Fruit fly (Drosophila melanogaster) whole organism, prepupa: ENCODE data around the gene CG4586.

Experiments used
- Blimp-1 ChIP-seq: fragments of 200-800 bp; sonication (Bioruptor generic); optimal IDR thresholded peaks from 3 replicates; lab custom pipeline; 2017; ENCODE audit warnings: missing biosample characterization, missing genetic modification characterization, mild to moderate bottlenecking, moderate library complexity, missing genetic modification reagents
- CG10631 ChIP-seq: fragments of 200-800 bp; sonication (Bioruptor generic); optimal IDR thresholded peaks from 2 replicates; lab custom pipeline; 2016; ENCODE audit warnings: missing biosample characterization, missing genetic modification characterization
- CG10669 ChIP-seq: fragments of 200-800 bp; sonication (Bioruptor generic); optimal IDR thresholded peaks from 3 replicates; lab custom pipeline; 2018; ENCODE audit warnings: missing biosample characterization, mild to moderate bottlenecking, missing genetic modification characterization, moderate library complexity
- CG11294 ChIP-seq: fragments of 200-800 bp; sonication (Bioruptor generic); IDR thresholded peaks from 2 replicates; pipeline ENCODE4 v1.3.6; 2022; ENCODE audit warnings: missing biosample characterization, missing genetic modification characterization
- CG11762 ChIP-seq: fragments of 200-800 bp; sonication (Bioruptor generic); optimal IDR thresholded peaks from 3 replicates; lab custom pipeline; 2016; ENCODE audit warnings: missing biosample characterization, missing genetic modification characterization; ENCODE audit not compliant: insufficient read depth
- CG11902 ChIP-seq: fragments of 200-800 bp; sonication (Bioruptor generic); optimal IDR thresholded peaks from 3 replicates; lab custom pipeline; 2016; ENCODE audit warnings: missing biosample characterization, missing genetic modification characterization
- CG15336 ChIP-seq: fragments of 200-800 bp; sonication (Bioruptor generic); IDR thresholded peaks from 2 replicates; pipeline ENCODE4 v1.3.6; 2022; ENCODE audit warnings: missing biosample characterization, missing genetic modification characterization
- CG1621 ChIP-seq: fragments of 200-800 bp; sonication (Bioruptor generic); optimal IDR thresholded peaks from 3 replicates; lab custom pipeline; 2018; ENCODE audit warnings: missing biosample characterization, mild to moderate bottlenecking, missing genetic modification characterization
- CG16779 ChIP-seq: fragments of 200-800 bp; sonication (Bioruptor generic); optimal IDR thresholded peaks from 3 replicates; lab custom pipeline; 2017; ENCODE audit warnings: missing biosample characterization, mild to moderate bottlenecking, missing genetic modification characterization
- CG3032 ChIP-seq: fragments of 200-800 bp; optimal IDR thresholded peaks from 2 replicates; lab custom pipeline; 2019; ENCODE audit warnings: missing biosample characterization, mild to moderate bottlenecking, missing genetic modification characterization, moderate library complexity
- CG31627 ChIP-seq: fragments of 200-800 bp; sonication (Bioruptor generic); optimal IDR thresholded peaks from 3 replicates; lab custom pipeline; 2016; ENCODE audit warnings: missing biosample characterization, missing genetic modification characterization
- CG32006 ChIP-seq: fragments of 200-800 bp; sonication (Bioruptor generic); optimal IDR thresholded peaks from 3 replicates; lab custom pipeline; 2017; ENCODE audit warnings: missing biosample characterization, mild to moderate bottlenecking, missing genetic modification characterization
- CG34406 ChIP-seq: fragments of 200-800 bp; sonication (Bioruptor generic); optimal IDR thresholded peaks from 3 replicates; lab custom pipeline; 2016; ENCODE audit warnings: missing biosample characterization, missing genetic modification characterization
- CG3919 ChIP-seq: fragments of 200-800 bp; sonication (Bioruptor generic); optimal IDR thresholded peaks from 3 replicates; lab custom pipeline; 2016; ENCODE audit warnings: missing biosample characterization, missing genetic modification characterization
- CG4318 ChIP-seq: fragments of 200-800 bp; sonication (Bioruptor generic); optimal IDR thresholded peaks from 3 replicates; lab custom pipeline; 2017; ENCODE audit warnings: missing biosample characterization, mild to moderate bottlenecking, missing genetic modification characterization
- CG6163 ChIP-seq: fragments of 200-800 bp; sonication (Bioruptor generic); IDR thresholded peaks from 3 replicates; pipeline ENCODE4 v1.3.6; 2022; ENCODE audit warnings: missing biosample characterization, missing genetic modification characterization
- CG6276 ChIP-seq: fragments of 200-800 bp; sonication (Bioruptor generic); optimal IDR thresholded peaks from 2 replicates; lab custom pipeline; 2017; ENCODE audit warnings: missing biosample characterization, mild to moderate bottlenecking, missing genetic modification characterization
- CG6792 ChIP-seq: fragments of 200-800 bp; sonication (Bioruptor generic); optimal IDR thresholded peaks from 3 replicates; lab custom pipeline; 2016; ENCODE audit warnings: missing biosample characterization, missing genetic modification characterization
- CG6854 ChIP-seq: fragments of 200-800 bp; sonication (Bioruptor generic); optimal IDR thresholded peaks from 2 replicates; lab custom pipeline; 2017; ENCODE audit warnings: missing biosample characterization, mild to moderate bottlenecking, missing genetic modification characterization
- CG8119 ChIP-seq: fragments of 200-800 bp; sonication (Bioruptor generic); IDR thresholded peaks from 3 replicates; pipeline ENCODE4 v1.3.6; 2022; ENCODE audit warnings: missing biosample characterization, missing genetic modification characterization
- CG8319 ChIP-seq: fragments of 200-800 bp; sonication (Bioruptor generic); optimal IDR thresholded peaks from 3 replicates; lab custom pipeline; 2016; ENCODE audit warnings: missing biosample characterization, missing genetic modification characterization
- CG8632 ChIP-seq: fragments of 200-800 bp; sonication (Bioruptor generic); optimal IDR thresholded peaks from 3 replicates; lab custom pipeline; 2016; ENCODE audit warnings: missing biosample characterization, missing genetic modification characterization
- CG9139 ChIP-seq: fragments of 200-800 bp; sonication (Bioruptor generic); optimal IDR thresholded peaks from 3 replicates; lab custom pipeline; 2017; ENCODE audit warnings: missing biosample characterization, mild to moderate bottlenecking, missing genetic modification characterization
- Eip75B ChIP-seq: fragments of 200-800 bp; sonication (Bioruptor generic); optimal IDR thresholded peaks from 3 replicates; lab custom pipeline; 2016; ENCODE audit warnings: missing biosample characterization, missing genetic modification characterization
- Eip78C ChIP-seq: fragments of 200-800 bp; sonication (Bioruptor generic); peaks from one replicate; lab custom pipeline; 2016; ENCODE audit warnings: missing biosample characterization, missing genetic modification characterization
- Eip93F ChIP-seq: fragments of 200-800 bp; sonication (Bioruptor generic); optimal IDR thresholded peaks from 2 replicates; lab custom pipeline; 2016; ENCODE audit warnings: missing biosample characterization, mild to moderate bottlenecking, missing genetic modification characterization
- Ets21C ChIP-seq: fragments of 200-800 bp; sonication (Bioruptor generic); optimal IDR thresholded peaks from 3 replicates; lab custom pipeline; 2016; ENCODE audit warnings: missing biosample characterization, missing genetic modification characterization
- Ets96B ChIP-seq: fragments of 200-800 bp; optimal IDR thresholded peaks from 2 replicates; lab custom pipeline; 2019; ENCODE audit warnings: missing biosample characterization, mild to moderate bottlenecking, missing genetic modification characterization, moderate library complexity
- Hr38 ChIP-seq: sonication (Bioruptor generic); optimal IDR thresholded peaks from 2 replicates; lab custom pipeline; 2016; ENCODE audit warnings: missing biosample characterization, missing genetic modification characterization
- Hr39 ChIP-seq: fragments of 200-800 bp; sonication (Bioruptor generic); optimal IDR thresholded peaks from 2 replicates; lab custom pipeline; 2016; ENCODE audit warnings: missing biosample characterization, missing genetic modification characterization
- Hr4 ChIP-seq: fragments of 200-800 bp; sonication (Bioruptor generic); optimal IDR thresholded peaks from 3 replicates; lab custom pipeline; 2016; ENCODE audit warnings: missing biosample characterization, missing genetic modification characterization
- Lpt ChIP-seq: fragments of 200-800 bp; sonication (Bioruptor generic); optimal IDR thresholded peaks from 3 replicates; lab custom pipeline; 2016; ENCODE audit warnings: missing biosample characterization, missing genetic modification characterization
- Met ChIP-seq: fragments of 200-800 bp; sonication (Bioruptor generic); optimal IDR thresholded peaks from 3 replicates; lab custom pipeline; 2016; ENCODE audit warnings: missing biosample characterization, missing genetic modification characterization
- OdsH ChIP-seq: fragments of 200-800 bp; sonication (Bioruptor generic); optimal IDR thresholded peaks from 3 replicates; lab custom pipeline; 2016; ENCODE audit warnings: missing biosample characterization, missing genetic modification characterization
- Smox ChIP-seq: fragments of 200-800 bp; sonication (Bioruptor generic); optimal IDR thresholded peaks from 3 replicates; lab custom pipeline; 2016; ENCODE audit warnings: missing biosample characterization, missing genetic modification characterization
- Sox102F ChIP-seq: fragments of 200-800 bp; sonication (Bioruptor generic); optimal IDR thresholded peaks from 2 replicates; lab custom pipeline; 2016; ENCODE audit warnings: missing biosample characterization, mild to moderate bottlenecking, missing genetic modification characterization
- Sox14 ChIP-seq: fragments of 200-800 bp; sonication (Bioruptor generic); optimal IDR thresholded peaks from 3 replicates; lab custom pipeline; 2016; ENCODE audit warnings: missing biosample characterization, missing genetic modification characterization
- Sox15 ChIP-seq: fragments of 200-800 bp; sonication (Bioruptor generic); optimal IDR thresholded peaks from 3 replicates; lab custom pipeline; 2016; ENCODE audit warnings: missing biosample characterization, missing genetic modification characterization
- achi ChIP-seq: fragments of 200-800 bp; sonication (Bioruptor generic); optimal IDR thresholded peaks from 3 replicates; lab custom pipeline; 2016; ENCODE audit warnings: missing biosample characterization, missing genetic modification characterization
- acj6 ChIP-seq: fragments of 200-800 bp; sonication (Bioruptor generic); optimal IDR thresholded peaks from 3 replicates; lab custom pipeline; 2016; ENCODE audit warnings: missing biosample characterization, missing genetic modification characterization
- cyc ChIP-seq: fragments of 200-800 bp; sonication (Bioruptor generic); optimal IDR thresholded peaks from 3 replicates; lab custom pipeline; 2016; ENCODE audit warnings: missing biosample characterization, missing genetic modification characterization
- dsx ChIP-seq: fragments of 200-800 bp; optimal IDR thresholded peaks from 3 replicates; lab custom pipeline; 2019; ENCODE audit warnings: missing biosample characterization, mild to moderate bottlenecking, missing genetic modification characterization, moderate library complexity; ENCODE audit not compliant: poor library complexity, severe bottlenecking
- eg ChIP-seq: fragments of 200-800 bp; sonication (Bioruptor generic); IDR thresholded peaks from 3 replicates; pipeline ENCODE4 v1.3.6; 2022; ENCODE audit warnings: missing biosample characterization, missing genetic modification characterization
- fd59A ChIP-seq: fragments of 200-800 bp; sonication (Bioruptor generic); optimal IDR thresholded peaks from 2 replicates; lab custom pipeline; 2017; ENCODE audit warnings: missing biosample characterization, mild to moderate bottlenecking, missing genetic modification characterization, missing genetic modification reagents
- fd85E ChIP-seq: fragments of 200-800 bp; sonication (Bioruptor generic); optimal IDR thresholded peaks from 3 replicates; lab custom pipeline; 2016; ENCODE audit warnings: missing biosample characterization, missing genetic modification characterization
- fkh ChIP-seq: fragments of 200-800 bp; sonication (Bioruptor generic); optimal IDR thresholded peaks from 3 replicates; lab custom pipeline; 2017; ENCODE audit warnings: missing biosample characterization, mild to moderate bottlenecking, missing genetic modification characterization, moderate library complexity
- lz ChIP-seq: fragments of 200-800 bp; sonication (Bioruptor generic); optimal IDR thresholded peaks from 3 replicates; lab custom pipeline; 2016; ENCODE audit warnings: missing biosample characterization, missing genetic modification characterization
- pdm3 ChIP-seq: fragments of 200-800 bp; sonication (Bioruptor generic); optimal IDR thresholded peaks from 3 replicates; lab custom pipeline; 2016; ENCODE audit warnings: missing biosample characterization, missing genetic modification characterization
- salr ChIP-seq, 2 experiments: fragments of 200-800 bp; sonication (Bioruptor generic); optimal IDR thresholded peaks; 3 replicates each; lab custom pipeline; 2016 to 2018; ENCODE audit warnings: missing biosample characterization in 2 of 2, missing genetic modification characterization in 2 of 2, mild to moderate bottlenecking in 1 of 2
- spab ChIP-seq: fragments of 200-800 bp; sonication (Bioruptor generic); optimal IDR thresholded peaks from 2 replicates; lab custom pipeline; 2017; ENCODE audit warnings: missing biosample characterization, mild to moderate bottlenecking, missing genetic modification characterization, missing genetic modification reagents
- ss ChIP-seq, 2 experiments: fragments of 200-800 bp; sonication (Bioruptor generic); optimal IDR thresholded peaks; 2 replicates in 1 of 2; 3 replicates in 1 of 2; lab custom pipeline; 2017 to 2018; ENCODE audit warnings: mild to moderate bottlenecking in 2 of 2, missing biosample characterization in 2 of 2, missing genetic modification characterization in 2 of 2, moderate library complexity in 1 of 2
- svp ChIP-seq: fragments of 200-800 bp; sonication (Bioruptor generic); peaks from one replicate; lab custom pipeline; 2016; ENCODE audit warnings: missing biosample characterization, missing genetic modification characterization
- vri ChIP-seq: fragments of 200-800 bp; sonication (Bioruptor generic); optimal IDR thresholded peaks from 3 replicates; lab custom pipeline; 2016; ENCODE audit warnings: missing biosample characterization, mild to moderate bottlenecking, missing genetic modification characterization

The CG4586 gene

dm6 chrX:6973340-6973739, 3.6 kb downstream of the CG4586 start, which contains the start of gene CG3040:
CG3040 (minus strand) TSS chrX:6973393.
- peak; percentile 0 for TF ChIP-seq CG32006
- no peak for TF ChIP-seq Blimp-1
- TF ChIP-seq Lpt (GFP tag; lab: Kevin White, UChicago): no peak
- TF ChIP-seq salr (GFP tag; optimal IDR thresholded peaks at IDR 0.05; lab: Kevin White, UChicago): no peak
- no peak for TF ChIP-seq CG6792
- no peak for TF ChIP-seq CG1621 (tag; lab: Kevin White, UChicago)
- TF ChIP-seq Sox14 (GFP tag; lab: Kevin White, UChicago): peak; percentile 16
- no peak for TF ChIP-seq acj6 (GFP tag; lab: Kevin White, UChicago)
- TF ChIP-seq vri (GFP tag; lab: Kevin White, UChicago): peak; percentile 27
- TF ChIP-seq CG16779 (tag; lab: Kevin White, UChicago): no peak
- no peak for TF ChIP-seq ss (GFP tag; optimal IDR thresholded peaks at IDR 0.05; lab: Kevin White, UChicago)
- TF ChIP-seq Hr4 (GFP tag; lab: Kevin White, UChicago): peak; percentile 13
- TF ChIP-seq fd59A (GFP tag; lab: Kevin White, UChicago): no peak
- TF ChIP-seq fd85E (GFP tag; lab: Kevin White, UChicago): no peak
- TF ChIP-seq Sox102F (GFP tag; lab: Kevin White, UChicago): no peak
- no peak for TF ChIP-seq Hr38 (GFP tag; lab: Kevin White, UChicago)
- TF ChIP-seq svp (GFP tag; lab: Kevin White, UChicago): peak; percentile 54
- TF ChIP-seq CG10669 (GFP tag; lab: Kevin White, UChicago): peak; percentile 22
- no peak for TF ChIP-seq Ets21C (GFP tag; lab: Kevin White, UChicago)
- peak; percentile 67; the same call in 2 of the 3 replicates for TF ChIP-seq eg (GFP tag; lab: Robert Waterston, UW)
- peak; percentile 19 for TF ChIP-seq OdsH (GFP tag; lab: Kevin White, UChicago)
- TF ChIP-seq achi (GFP tag; lab: Kevin White, UChicago): peak; percentile 1
- TF ChIP-seq Eip75B (GFP tag; lab: Kevin White, UChicago): no peak
- peak; percentile 41 for TF ChIP-seq Smox (GFP tag; lab: Kevin White, UChicago)
- no peak for TF ChIP-seq CG4318 (GFP tag; lab: Kevin White, UChicago)
- peak; percentile 30 for TF ChIP-seq Ets96B (tag; lab: Kevin White, UChicago)
- TF ChIP-seq CG34406 (GFP tag; lab: Kevin White, UChicago): no peak
- TF ChIP-seq CG10631 (GFP tag; lab: Kevin White, UChicago): peak; percentile 32
- no peak for TF ChIP-seq CG11294
- no peak for TF ChIP-seq CG11902 (GFP tag; lab: Kevin White, UChicago)
- peak; percentile 21 for TF ChIP-seq lz (GFP tag; lab: Kevin White, UChicago)
- TF ChIP-seq CG11762 (GFP tag; lab: Kevin White, UChicago): no peak
- TF ChIP-seq pdm3 (GFP tag; lab: Kevin White, UChicago): peak; percentile 42
- TF ChIP-seq Hr39 (GFP tag; lab: Kevin White, UChicago): peak; percentile 2
- no peak for TF ChIP-seq CG9139 (GFP tag; lab: Kevin White, UChicago)
- TF ChIP-seq CG6276 (GFP tag; lab: Kevin White, UChicago): no peak
- peak; percentile 13 for TF ChIP-seq cyc (GFP tag; lab: Kevin White, UChicago)
- TF ChIP-seq dsx (GFP tag; lab: Kevin White, UChicago): peak; percentile 3
- no peak for TF ChIP-seq CG8632
- peak; percentile 34 for TF ChIP-seq fkh
- TF ChIP-seq Eip78C (GFP tag; lab: Kevin White, UChicago): peak; percentile 66
- TF ChIP-seq Met (GFP tag; lab: Kevin White, UChicago): no peak
- peak; percentile 31 for TF ChIP-seq CG3032
- no peak for TF ChIP-seq CG6854 (GFP tag; lab: Kevin White, UChicago)
- peak; percentile 35 for TF ChIP-seq CG3919 (GFP tag; lab: Kevin White, UChicago)
- peak; percentile 39; the same call in 1 of the 3 replicates for TF ChIP-seq CG6163 (GFP tag; lab: Robert Waterston, UW)
- TF ChIP-seq CG31627 (GFP tag; lab: Kevin White, UChicago): peak; percentile 31
- TF ChIP-seq spab (GFP tag; lab: Kevin White, UChicago): no peak
- TF ChIP-seq Eip93F (GFP tag; lab: Kevin White, UChicago): no peak
- no peak for TF ChIP-seq Sox15 (GFP tag; lab: Kevin White, UChicago)
- peak; percentile 29; the same call in 2 of the 3 replicates for TF ChIP-seq CG8119
- TF ChIP-seq CG8319: no peak
- peak; percentile 51 for TF ChIP-seq CG15336 (GFP tag; lab: Robert Waterston, UW)
